Fruit fly (Drosophila melanogaster): ENCODE data around the gene CG14879.

dm6 chr3R:16353195-16353594, 4.2 kb upstream of the CG14879 start:
- no peak for TF ChIP-seq insv (optimal IDR thresholded peaks at IDR 0.05)
- TF ChIP-seq ttk (optimal IDR thresholded peaks at IDR 0.05) = no peak
- no peak for TF ChIP-seq h (optimal IDR thresholded peaks at IDR 0.05)
- TF ChIP-seq psq (optimal IDR thresholded peaks at IDR 0.05) = no peak
- no peak for TF ChIP-seq Myc (optimal IDR thresholded peaks at IDR 0.05)

Data from Kc167 (cell line).